Fruit fly (Drosophila melanogaster) whole organism, embryonic: ENCODE measurements around the gene hale.

Experiments used
- Atf3 ChIP-seq: fragments of 200-800 bp; sonication (Bioruptor generic); optimal IDR thresholded peaks from 3 replicates; lab custom pipeline; 2016; ENCODE audit warnings: missing biosample characterization, missing genetic modification characterization
- Atf6 ChIP-seq: fragments of 200-800 bp; sonication (Bioruptor generic); IDR thresholded peaks from 2 replicates; pipeline ENCODE4 v1.3.6; 2022; ENCODE audit warnings: missing biosample characterization, missing genetic modification characterization
- Awh ChIP-seq: fragments of 200-800 bp; sonication (Bioruptor generic); IDR thresholded peaks from 2 replicates; pipeline ENCODE4, ENCODE4 v1.3.6; 2022; ENCODE audit warnings: missing biosample characterization, missing genetic modification characterization
- CG12219 ChIP-seq: fragments of 200-800 bp; sonication (Bioruptor generic); optimal IDR thresholded peaks from 3 replicates; lab custom pipeline; 2018; ENCODE audit warnings: missing biosample characterization, mild to moderate bottlenecking, missing genetic modification characterization
- CG14667 ChIP-seq: fragments of 200-800 bp; sonication (Bioruptor generic); IDR thresholded peaks from 2 replicates; pipeline ENCODE4 v1.3.6; 2022; ENCODE audit warnings: missing biosample characterization, missing genetic modification characterization
- CG15479 ChIP-seq: fragments of 200-800 bp; sonication (Bioruptor generic); optimal IDR thresholded peaks from 3 replicates; lab custom pipeline; 2019; ENCODE audit warnings: missing biosample characterization, mild to moderate bottlenecking, missing genetic modification characterization, moderate library complexity
- CG15514 ChIP-seq: fragments of 200-800 bp; sonication (Bioruptor generic); optimal IDR thresholded peaks from 3 replicates; lab custom pipeline; 2017; ENCODE audit warnings: missing biosample characterization, missing genetic modification characterization, mild to moderate bottlenecking, moderate library complexity, missing genetic modification reagents
- CG1647 ChIP-seq: fragments of 200-800 bp; sonication (Bioruptor generic); optimal IDR thresholded peaks from 3 replicates; lab custom pipeline; 2016; ENCODE audit warnings: missing biosample characterization, missing genetic modification characterization
- CG16815 ChIP-seq: fragments of 200-800 bp; sonication (Bioruptor generic); optimal IDR thresholded peaks from 3 replicates; lab custom pipeline; 2017; ENCODE audit warnings: missing biosample characterization, mild to moderate bottlenecking, missing genetic modification characterization
- CG16863 ChIP-seq: fragments of 200-800 bp; sonication (Bioruptor generic); optimal IDR thresholded peaks from 3 replicates; lab custom pipeline; 2016; ENCODE audit warnings: missing biosample characterization, missing genetic modification characterization
- CG17186 ChIP-seq: fragments of 200-800 bp; sonication (Bioruptor generic); optimal IDR thresholded peaks from 3 replicates; lab custom pipeline; 2017; ENCODE audit warnings: missing biosample characterization, missing genetic modification reagents, missing genetic modification characterization
- CG2120 ChIP-seq: fragments of 200-800 bp; sonication (Bioruptor generic); optimal IDR thresholded peaks from 3 replicates; lab custom pipeline; 2016; ENCODE audit warnings: missing biosample characterization, missing genetic modification characterization
- CG3065 ChIP-seq: fragments of 200-800 bp; sonication (Bioruptor generic); optimal IDR thresholded peaks from 2 replicates; lab custom pipeline; 2016; ENCODE audit warnings: missing biosample characterization, missing genetic modification characterization
- CG31224 ChIP-seq: fragments of 200-800 bp; sonication (Bioruptor generic); IDR thresholded peaks from 2 replicates; pipeline ENCODE4 v1.3.6; 2022; ENCODE audit warnings: missing biosample characterization, missing genetic modification characterization
- CG3407 ChIP-seq: fragments of 200-800 bp; sonication (Bioruptor generic); optimal IDR thresholded peaks from 2 replicates; lab custom pipeline; 2018; ENCODE audit warnings: missing biosample characterization, mild to moderate bottlenecking, missing genetic modification characterization
- CG4424 ChIP-seq: fragments of 200-800 bp; sonication (Bioruptor generic); optimal IDR thresholded peaks from 3 replicates; lab custom pipeline; 2016; ENCODE audit warnings: missing biosample characterization, missing genetic modification characterization
- CG4617 ChIP-seq: fragments of 200-800 bp; sonication (Bioruptor generic); optimal IDR thresholded peaks from 3 replicates; lab custom pipeline; 2016; ENCODE audit warnings: missing biosample characterization, missing genetic modification characterization, borderline replicate concordance
- CG6813 ChIP-seq: fragments of 200-800 bp; sonication (Bioruptor generic); optimal IDR thresholded peaks from 2 replicates; lab custom pipeline; 2017; ENCODE audit warnings: missing biosample characterization, missing genetic modification characterization, mild to moderate bottlenecking, moderate library complexity, missing genetic modification reagents
- CG7928 ChIP-seq: fragments of 200-800 bp; sonication (Bioruptor generic); optimal IDR thresholded peaks from 2 replicates; lab custom pipeline; 2017; ENCODE audit warnings: missing biosample characterization, mild to moderate bottlenecking, missing genetic modification characterization
- CG7987 ChIP-seq: fragments of 200-800 bp; sonication (Bioruptor generic); optimal IDR thresholded peaks from 2 replicates; lab custom pipeline; 2018; ENCODE audit warnings: missing biosample characterization, mild to moderate bottlenecking, missing genetic modification characterization, moderate library complexity
- CG8944 ChIP-seq: fragments of 200-800 bp; sonication (Bioruptor generic); optimal IDR thresholded peaks from 3 replicates; lab custom pipeline; 2016; ENCODE audit warnings: missing biosample characterization, missing genetic modification characterization
- CG9797 ChIP-seq: fragments of 200-800 bp; sonication (Bioruptor generic); optimal IDR thresholded peaks from 3 replicates; lab custom pipeline; 2018; ENCODE audit warnings: missing biosample characterization, mild to moderate bottlenecking, missing genetic modification characterization
- D ChIP-seq, 2 experiments: fragments of 200-800 bp in 1 of 2; fragments of >200 bp in 1 of 2; sonication (Bioruptor generic) in 1 of 2; optimal IDR thresholded peaks; 2 replicates in 1 of 2; 3 replicates in 1 of 2; lab custom pipeline; 2017; ENCODE audit warnings: mild to moderate bottlenecking in 1 of 2, missing biosample characterization in 1 of 2, missing genetic modification characterization in 1 of 2, missing genetic modification reagents in 1 of 2
- Dad ChIP-seq: fragments of 200-800 bp; sonication (Bioruptor generic); optimal IDR thresholded peaks from 3 replicates; lab custom pipeline; 2016; ENCODE audit warnings: missing biosample characterization, missing genetic modification characterization
- Deaf1 ChIP-seq: fragments of 200-800 bp; optimal IDR thresholded peaks from 3 replicates; lab custom pipeline; 2019; ENCODE audit warnings: missing biosample characterization, mild to moderate bottlenecking, missing genetic modification characterization, moderate library complexity
- Doc2 ChIP-seq: fragments of 200-800 bp; sonication (Bioruptor generic); IDR thresholded peaks from 2 replicates; pipeline ENCODE4 v1.3.6; 2022; ENCODE audit warnings: missing biosample characterization, missing genetic modification characterization
- Drgx ChIP-seq: fragments of 200-800 bp; sonication (Bioruptor generic); IDR thresholded peaks from 2 replicates; pipeline ENCODE4 v1.3.6; 2022; ENCODE audit warnings: missing biosample characterization, missing genetic modification characterization
- Hey ChIP-seq: fragments of 200-800 bp; sonication (Bioruptor generic); optimal IDR thresholded peaks from 3 replicates; lab custom pipeline; 2018; ENCODE audit warnings: missing biosample characterization, mild to moderate bottlenecking, missing genetic modification characterization
- Hmx ChIP-seq: fragments of 200-800 bp; sonication (Bioruptor generic); optimal IDR thresholded peaks from 2 replicates; lab custom pipeline; 2016; ENCODE audit warnings: missing biosample characterization, missing genetic modification characterization
- MTF-1 ChIP-seq: fragments of 200-800 bp; sonication (Bioruptor generic); optimal IDR thresholded peaks from 2 replicates; lab custom pipeline; 2018; ENCODE audit warnings: missing biosample characterization, mild to moderate bottlenecking, missing genetic modification characterization, borderline replicate concordance
- NK7.1 ChIP-seq: fragments of 200-800 bp; sonication (Bioruptor generic); optimal IDR thresholded peaks from 3 replicates; lab custom pipeline; 2016; ENCODE audit warnings: missing biosample characterization, missing genetic modification characterization
- Nf-YB ChIP-seq: fragments of 200-800 bp; sonication (Bioruptor generic); optimal IDR thresholded peaks from 3 replicates; lab custom pipeline; 2019; ENCODE audit warnings: missing biosample characterization, mild to moderate bottlenecking, missing genetic modification characterization, moderate library complexity
- Ravus ChIP-seq: fragments of 200-800 bp; sonication (Bioruptor generic); IDR thresholded peaks from 2 replicates; pipeline ENCODE4 v1.3.6; 2022; ENCODE audit warnings: missing biosample characterization, missing genetic modification characterization
- Rfx ChIP-seq: fragments of 200-800 bp; sonication (Bioruptor generic); IDR thresholded peaks from 2 replicates; pipeline ENCODE4 v1.3.6; 2022; ENCODE audit warnings: missing biosample characterization, missing genetic modification characterization
- Sry-β ChIP-seq: fragments of 200-800 bp; sonication (Bioruptor generic); optimal IDR thresholded peaks from 2 replicates; lab custom pipeline; 2018; ENCODE audit warnings: missing biosample characterization, mild to moderate bottlenecking, missing genetic modification characterization, moderate library complexity
- ac ChIP-seq: fragments of 200-800 bp; sonication (Bioruptor generic); optimal IDR thresholded peaks from 3 replicates; lab custom pipeline; 2017; ENCODE audit warnings: missing biosample characterization, mild to moderate bottlenecking, missing genetic modification characterization
- aop ChIP-seq: fragments of 200-800 bp; sonication (Bioruptor generic); IDR thresholded peaks from 2 replicates; pipeline ENCODE4 v1.3.6; 2022; ENCODE audit warnings: missing biosample characterization, missing genetic modification characterization
- ap ChIP-seq: fragments of 200-800 bp; sonication (Bioruptor generic); IDR thresholded peaks from 2 replicates; pipeline ENCODE4 v1.3.6; 2022; ENCODE audit warnings: missing biosample characterization, missing genetic modification characterization
- az2 ChIP-seq: fragments of 200-800 bp; sonication (Bioruptor generic); optimal IDR thresholded peaks from 3 replicates; lab custom pipeline; 2016; ENCODE audit warnings: missing biosample characterization, missing genetic modification characterization
- chm ChIP-seq: fragments of 200-800 bp; sonication (Bioruptor generic); IDR thresholded peaks from 2 replicates; pipeline ENCODE4 v1.3.6; 2022; ENCODE audit warnings: missing biosample characterization, missing genetic modification characterization
- fd3F ChIP-seq: fragments of 200-800 bp; sonication (Bioruptor generic); optimal IDR thresholded peaks from 2 replicates; lab custom pipeline; 2018; ENCODE audit warnings: missing biosample characterization, mild to moderate bottlenecking, missing genetic modification characterization, moderate library complexity
- gsb-n ChIP-seq: fragments of 200-800 bp; sonication (Bioruptor generic); optimal IDR thresholded peaks from 3 replicates; lab custom pipeline; 2018; ENCODE audit warnings: missing biosample characterization, mild to moderate bottlenecking, missing genetic modification characterization
- insv ChIP-seq, 2 experiments: fragments of 200-800 bp; sonication (Bioruptor generic); optimal IDR thresholded peaks; 3 replicates each; lab custom pipeline; 2016 to 2018; ENCODE audit warnings: missing biosample characterization in 2 of 2, missing genetic modification characterization in 2 of 2
- inv ChIP-seq: fragments of 200-800 bp; sonication (Bioruptor generic); IDR thresholded peaks from 2 replicates; pipeline ENCODE4 v1.3.6; 2022; ENCODE audit warnings: missing biosample characterization, missing genetic modification characterization; ENCODE audit not compliant: partially characterized antibody
- mirr ChIP-seq: fragments of 200-800 bp; sonication (Bioruptor generic); optimal IDR thresholded peaks from 3 replicates; lab custom pipeline; 2018; ENCODE audit warnings: missing biosample characterization, mild to moderate bottlenecking, missing genetic modification characterization
- pros ChIP-seq: fragments of 200-800 bp; sonication (Bioruptor generic); optimal IDR thresholded peaks from 3 replicates; lab custom pipeline; 2019; ENCODE audit warnings: missing biosample characterization, mild to moderate bottlenecking, missing genetic modification characterization, moderate library complexity
- stwl ChIP-seq: fragments of 200-800 bp; sonication (Bioruptor generic); optimal IDR thresholded peaks from 3 replicates; lab custom pipeline; 2018; ENCODE audit warnings: missing biosample characterization, mild to moderate bottlenecking, missing genetic modification characterization, moderate library complexity
- sug ChIP-seq: fragments of 200-800 bp; optimal IDR thresholded peaks from 2 replicates; lab custom pipeline; 2019; ENCODE audit warnings: missing biosample characterization, mild to moderate bottlenecking, missing genetic modification characterization, moderate library complexity

hale gene

dm6 chr3L:20006269-20007265 lies 20.9 kb upstream of the hale start (continued):
- TF ChIP-seq CG1647 (no peak), Sry-β (no peak), CG8944 (GFP tag; lab: Kevin White, UChicago) (no peak), Dad (GFP tag; lab: Kevin White, UChicago) (no peak), pros (GFP tag; lab: Kevin White, UChicago) (no peak), CG9797 (GFP tag; lab: Kevin White, UChicago) (peak; percentile 4), az2 (GFP tag; lab: Kevin White, UChicago) (no peak), CG16815 (no peak), CG4424 (GFP tag; lab: Kevin White, UChicago) (peak; percentile 5), Awh (GFP tag; lab: Robert Waterston, UW) (no peak), Drgx (GFP tag; lab: Robert Waterston, UW) (no peak), insv (GFP tag; optimal IDR thresholded peaks at IDR 0.05; lab: Kevin White, UChicago) (no peak), Hey (no peak), Atf6 (GFP tag; lab: Robert Waterston, UW) (no peak), aop (GFP tag; lab: Robert Waterston, UW) (no peak), CG15514 (GFP tag; lab: Kevin White, UChicago) (peak; percentile 29), Nf-YB (GFP tag; lab: Kevin White, UChicago) (no peak), fd3F (GFP tag; lab: Kevin White, UChicago) (no peak), CG4617 (GFP tag; lab: Kevin White, UChicago) (peak; percentile 28), CG15479 (GFP tag; lab: Kevin White, UChicago) (peak; percentile 84), CG7928 (GFP tag; lab: Kevin White, UChicago) (no peak), Hmx (GFP tag; lab: Kevin White, UChicago) (no peak), Rfx (no peak), ap (GFP tag; lab: Robert Waterston, UW) (no peak), Doc2 (GFP tag; lab: Robert Waterston, UW) (no peak), MTF-1 (GFP tag; lab: Kevin White, UChicago) (no peak), CG17186 (GFP tag; lab: Kevin White, UChicago) (peak; percentile 73), Atf3 (GFP tag; lab: Kevin White, UChicago) (no peak), CG3407 (GFP tag; lab: Kevin White, UChicago) (no peak), CG31224 (GFP tag; lab: Robert Waterston, UW) (no peak), Ravus (GFP tag; lab: Robert Waterston, UW) (no peak), CG7987 (GFP tag; lab: Kevin White, UChicago) (peak; percentile 61), CG3065 (GFP tag; lab: Kevin White, UChicago) (no peak), CG12219 (GFP tag; lab: Kevin White, UChicago) (no peak), mirr (GFP tag; lab: Kevin White, UChicago) (peak; percentile 44), CG16863 (no peak), sug (tag; lab: Kevin White, UChicago) (no peak), CG6813 (GFP tag; lab: Kevin White, UChicago) (peak; percentile 42), chm (peak; percentile 32; the same call in 1 of the 2 replicates), CG14667 (GFP tag; lab: Robert Waterston, UW) (no peak), NK7.1 (GFP tag; lab: Kevin White, UChicago) (no peak), ac (GFP tag; lab: Kevin White, UChicago) (no peak), Deaf1 (tag; lab: Kevin White, UChicago) (no peak), inv (GFP tag; lab: Robert Waterston, UW) (peak; percentile 81), D (optimal IDR thresholded peaks at IDR 0.05; lab: Kevin White, UChicago) (peak; percentile 55), D (GFP tag; optimal IDR thresholded peaks at IDR 0.05; lab: Kevin White, UChicago) (no peak), gsb-n (tag; lab: Kevin White, UChicago) (no peak), CG2120 (no peak), stwl (tag; lab: Kevin White, UChicago) (peak; percentile 94)
